Worm (Caenorhabditis elegans) whole organism, L4 larva: Measurements from ENCODE around the gene dnj-20.
A peak's percentile ranks its signal among the peaks of the same experiment; 100 is the strongest.

ENCODE experiments used
- F10B5.3 ChIP-seq: sonication (generic microtip); optimal IDR thresholded peaks from 2 replicates; lab custom pipeline; 2016; ENCODE audit warnings: mild to moderate bottlenecking, missing genetic modification characterization, missing compliant biosample characterization
- F26F4.8 ChIP-seq: fragments of 200-800 bp; sonication (Bioruptor generic); conservative IDR thresholded peaks from 2 replicates; pipeline ENCODE4 v1.3.6; 2022; ENCODE audit warnings: missing genetic modification characterization, missing compliant biosample characterization
- F49E8.2 ChIP-seq: sonication (generic microtip); optimal IDR thresholded peaks from 2 replicates; lab custom pipeline; 2016; ENCODE audit warnings: missing compliant biosample characterization, mild to moderate bottlenecking, missing genetic modification characterization, borderline replicate concordance
- R02D3.7 ChIP-seq: fragments of 150-350 bp; sonication (generic microtip); optimal IDR thresholded peaks from 3 replicates; lab custom pipeline; 2014; ENCODE audit warnings: missing biosample characterization, missing genetic modification characterization
- T20F7.1 ChIP-seq: fragments of 200-800 bp; sonication (Bioruptor generic); optimal IDR thresholded peaks from 2 replicates; lab custom pipeline; 2018; ENCODE audit warnings: mild to moderate bottlenecking, missing genetic modification characterization, missing compliant biosample characterization
- aha-1 ChIP-seq: fragments of 150-350 bp; peaks from one replicate; lab custom pipeline; 2014; ENCODE audit warnings: missing biosample characterization, missing genetic modification characterization
- aly-2 ChIP-seq: sonication (generic microtip); optimal IDR thresholded peaks from 2 replicates; lab custom pipeline; 2018; ENCODE audit warnings: missing biosample characterization, missing genetic modification characterization
- attf-4 ChIP-seq: sonication (generic microtip); optimal IDR thresholded peaks from 3 replicates; lab custom pipeline; 2017; ENCODE audit warnings: missing biosample characterization, missing genetic modification characterization
- ceh-82 ChIP-seq: sonication (generic microtip); optimal IDR thresholded peaks from 2 replicates; lab custom pipeline; 2017; ENCODE audit warnings: missing biosample characterization, missing genetic modification characterization
- cey-2 ChIP-seq: sonication (generic microtip); optimal IDR thresholded peaks from 3 replicates; lab custom pipeline; 2017; ENCODE audit warnings: missing genetic modification characterization, mild to moderate bottlenecking, missing compliant biosample characterization, antibody characterized with exemption, borderline replicate concordance; ENCODE audit not compliant: insufficient read depth
- ctbp-1 ChIP-seq: fragments of 200-800 bp; sonication (Bioruptor generic); IDR thresholded peaks from 2 replicates; pipeline ENCODE4 v1.3.6; 2022; ENCODE audit warnings: missing genetic modification reagents, missing genetic modification characterization, missing compliant biosample characterization
- daf-12 ChIP-seq: fragments of 150-350 bp; optimal IDR thresholded peaks from 2 replicates; lab custom pipeline; 2014; ENCODE audit warnings: missing biosample characterization, missing genetic modification reagents, missing genetic modification characterization
- daf-16 ChIP-seq, 3 experiments: sonication (generic microtip); optimal IDR thresholded peaks; 2 replicates each; lab custom pipeline; 2016 to 2017; ENCODE audit warnings: missing genetic modification characterization in 3 of 3, missing genetic modification reagents in 3 of 3, mild to moderate bottlenecking in 2 of 3, missing compliant biosample characterization in 2 of 3, missing biosample characterization in 1 of 3, moderate library complexity in 1 of 3
- daf-8 ChIP-seq: fragments of 200-800 bp; sonication (Bioruptor generic); IDR thresholded peaks from 2 replicates; pipeline ENCODE4 v1.3.6; 2022; ENCODE audit warnings: missing genetic modification characterization, missing compliant biosample characterization
- dmd-6 ChIP-seq: fragments of 200-800 bp; sonication (Bioruptor generic); IDR thresholded peaks from 2 replicates; pipeline ENCODE4 v1.3.6; 2022; ENCODE audit warnings: missing genetic modification reagents, missing genetic modification characterization, missing compliant biosample characterization
- dve-1 ChIP-seq: sonication (generic microtip); optimal IDR thresholded peaks from 2 replicates; lab custom pipeline; 2017; ENCODE audit warnings: antibody characterized with exemption, mild to moderate bottlenecking, missing genetic modification characterization, missing compliant biosample characterization; ENCODE audit not compliant: insufficient read depth
- fkh-10 ChIP-seq: fragments of 150-350 bp; optimal IDR thresholded peaks from 2 replicates; lab custom pipeline; 2014; ENCODE audit warnings: missing biosample characterization, missing genetic modification reagents, missing genetic modification characterization
- hif-1 ChIP-seq, 2 experiments: sonication (generic microtip); optimal IDR thresholded peaks; 2 replicates each; lab custom pipeline; 2016 to 2017; ENCODE audit warnings: missing compliant biosample characterization in 2 of 2, missing genetic modification characterization in 2 of 2, missing genetic modification reagents in 2 of 2, missing genotype in 2 of 2, mild to moderate bottlenecking in 1 of 2
- hlh-11 ChIP-seq: fragments of 200-800 bp; sonication (Bioruptor generic); optimal IDR thresholded peaks from 2 replicates; lab custom pipeline; 2018; ENCODE audit warnings: mild to moderate bottlenecking, missing genetic modification characterization, missing compliant biosample characterization
- hlh-30 ChIP-seq: sonication (generic microtip); optimal IDR thresholded peaks from 2 replicates; lab custom pipeline; 2017; ENCODE audit warnings: antibody characterized with exemption, mild to moderate bottlenecking, missing genetic modification characterization, missing compliant biosample characterization; ENCODE audit not compliant: insufficient read depth
- hmg-1.1 ChIP-seq: fragments of 200-800 bp; sonication (Bioruptor generic); IDR thresholded peaks from 2 replicates; pipeline ENCODE4 v1.3.6; 2022; ENCODE audit warnings: missing genetic modification reagents, missing genetic modification characterization, missing compliant biosample characterization
- jun-1 ChIP-seq: fragments of 150-350 bp; optimal IDR thresholded peaks from 2 replicates; lab custom pipeline; 2014; ENCODE audit warnings: missing biosample characterization, missing genetic modification reagents, missing genetic modification characterization
- lin-1 ChIP-seq: fragments of 200-800 bp; sonication (Bioruptor generic); IDR thresholded peaks from 2 replicates; pipeline ENCODE4 v1.3.6; 2022; ENCODE audit warnings: missing genetic modification reagents, missing genetic modification characterization, missing compliant biosample characterization
- lin-13 ChIP-seq: fragments of 150-350 bp; optimal IDR thresholded peaks from 2 replicates; lab custom pipeline; 2014; ENCODE audit warnings: missing biosample characterization, missing genetic modification reagents, missing genetic modification characterization
- lin-15B ChIP-seq: fragments of 150-350 bp; sonication (generic microtip); optimal IDR thresholded peaks from 3 replicates; lab custom pipeline; 2014; ENCODE audit warnings: missing biosample characterization, missing genetic modification characterization
- lin-29 ChIP-seq: fragments of 200-800 bp; sonication (Bioruptor generic); IDR thresholded peaks from 2 replicates; pipeline ENCODE4 v1.3.6; 2022; ENCODE audit warnings: missing genetic modification reagents, missing genetic modification characterization, missing compliant biosample characterization
- lin-38 ChIP-seq: fragments of 200-800 bp; sonication (Bioruptor generic); IDR thresholded peaks from 2 replicates; pipeline ENCODE4 v1.3.6; 2022; ENCODE audit warnings: missing genetic modification reagents, missing genetic modification characterization, missing compliant biosample characterization
- lsy-2 ChIP-seq, 2 experiments: fragments of 150-350 bp in 1 of 2; sonication (generic microtip) in 1 of 2; optimal IDR thresholded peaks; 2 replicates each; lab custom pipeline; 2014 to 2017; ENCODE audit warnings: missing biosample characterization in 2 of 2, missing genetic modification characterization in 2 of 2
- madf-5 ChIP-seq, 2 experiments: fragments of 200-800 bp; sonication (Bioruptor generic); IDR thresholded peaks; 2 replicates each; pipeline ENCODE4 v1.3.6; 2022; ENCODE audit warnings: missing compliant biosample characterization in 2 of 2, missing genetic modification characterization in 2 of 2
- mdl-1 ChIP-seq, 2 experiments: fragments of 150-350 bp in 1 of 2; sonication (generic microtip) in 1 of 2; optimal IDR thresholded peaks; 2 replicates each; lab custom pipeline; 2014 to 2017; ENCODE audit warnings: missing biosample characterization in 2 of 2, missing genetic modification characterization in 2 of 2
- mep-1 ChIP-seq: fragments of 150-350 bp; sonication (generic microtip); optimal IDR thresholded peaks from 3 replicates; lab custom pipeline; 2014; ENCODE audit warnings: missing biosample characterization, missing genetic modification characterization
- mxl-2 ChIP-seq: fragments of 200-800 bp; sonication (Bioruptor generic); conservative IDR thresholded peaks from 2 replicates; pipeline ENCODE4 v1.3.6; 2022; ENCODE audit warnings: missing genetic modification reagents, missing genetic modification characterization, missing compliant biosample characterization
- mxl-3 ChIP-seq: fragments of 200-800 bp; sonication (Bioruptor generic); optimal IDR thresholded peaks from 2 replicates; lab custom pipeline; 2018; ENCODE audit warnings: mild to moderate bottlenecking, missing genetic modification characterization, missing compliant biosample characterization
- nhr-11 ChIP-seq: fragments of 150-350 bp; optimal IDR thresholded peaks from 2 replicates; lab custom pipeline; 2014; ENCODE audit warnings: missing biosample characterization, missing genetic modification characterization
- nhr-111 ChIP-seq: fragments of 200-800 bp; sonication (Bioruptor generic); optimal IDR thresholded peaks from 2 replicates; lab custom pipeline; 2018; ENCODE audit warnings: mild to moderate bottlenecking, missing genetic modification characterization, missing compliant biosample characterization
- nhr-28 ChIP-seq: fragments of 150-350 bp; optimal IDR thresholded peaks from 2 replicates; lab custom pipeline; 2014; ENCODE audit warnings: missing biosample characterization, missing genetic modification characterization
- nhr-41 ChIP-seq: fragments of 200-800 bp; sonication (Bioruptor generic); IDR thresholded peaks from 2 replicates; pipeline ENCODE4 v1.3.6; 2022; ENCODE audit warnings: missing genetic modification reagents, missing genetic modification characterization, missing compliant biosample characterization
- nhr-42 ChIP-seq: fragments of 200-800 bp; sonication (Bioruptor generic); IDR thresholded peaks from 2 replicates; pipeline ENCODE4 v1.3.6; 2022; ENCODE audit warnings: missing genetic modification characterization, missing compliant biosample characterization
- nhr-76 ChIP-seq: fragments of 150-350 bp; optimal IDR thresholded peaks from 2 replicates; lab custom pipeline; 2014; ENCODE audit warnings: missing biosample characterization, missing genetic modification characterization
- php-3 ChIP-seq: fragments of 200-800 bp; sonication (Bioruptor generic); IDR thresholded peaks from 2 replicates; pipeline ENCODE4 v1.3.6; 2022; ENCODE audit warnings: missing genetic modification reagents, missing genetic modification characterization, missing compliant biosample characterization
- spr-1 ChIP-seq: sonication (generic microtip); optimal IDR thresholded peaks from 2 replicates; lab custom pipeline; 2016; ENCODE audit warnings: mild to moderate bottlenecking, missing genetic modification characterization, missing compliant biosample characterization
- spr-3 ChIP-seq: fragments of 200-800 bp; sonication (Bioruptor generic); optimal IDR thresholded peaks from 2 replicates; lab custom pipeline; 2018; ENCODE audit warnings: mild to moderate bottlenecking, missing genetic modification characterization, missing compliant biosample characterization
- tag-97 ChIP-seq: fragments of 200-800 bp; sonication (Bioruptor generic); IDR thresholded peaks from 2 replicates; pipeline ENCODE4 v1.3.6; 2022; ENCODE audit warnings: missing genetic modification characterization, missing compliant biosample characterization
- tra-1 ChIP-seq: fragments of 200-800 bp; sonication (Bioruptor generic); IDR thresholded peaks from 2 replicates; pipeline ENCODE4 v1.3.6; 2022; ENCODE audit warnings: missing genetic modification reagents, missing genetic modification characterization, missing compliant biosample characterization
- unc-130 ChIP-seq: sonication (generic microtip); optimal IDR thresholded peaks from 2 replicates; lab custom pipeline; 2016; ENCODE audit warnings: missing genetic modification reagents, missing genetic modification characterization, missing compliant biosample characterization
- unc-39 ChIP-seq: sonication (generic microtip); optimal IDR thresholded peaks from 2 replicates; lab custom pipeline; 2017; ENCODE audit warnings: missing biosample characterization, missing genetic modification characterization
- unc-62 ChIP-seq, 3 experiments: fragments of 150-350 bp in 1 of 3; sonication (generic microtip); optimal IDR thresholded peaks in 2 of 3; peaks in 1 of 3; 1 replicate in 1 of 3; 2 replicates in 2 of 3; lab custom pipeline; 2014 to 2017; ENCODE audit warnings: missing biosample characterization in 3 of 3, missing genetic modification characterization in 3 of 3, missing genetic modification reagents in 3 of 3, missing genotype in 1 of 3
- zfp-2 ChIP-seq: sonication (generic microtip); optimal IDR thresholded peaks from 2 replicates; lab custom pipeline; 2016; ENCODE audit warnings: mild to moderate bottlenecking, missing genetic modification characterization, missing compliant biosample characterization
- zip-11 ChIP-seq: fragments of 200-800 bp; sonication (Bioruptor generic); IDR thresholded peaks from 2 replicates; pipeline ENCODE4 v1.3.6; 2022; ENCODE audit warnings: missing genetic modification characterization, missing compliant biosample characterization
- ztf-7 ChIP-seq: fragments of 150-350 bp; optimal IDR thresholded peaks from 2 replicates; lab custom pipeline; 2014; ENCODE audit warnings: missing biosample characterization, missing genetic modification characterization

The dnj-20 gene

DNA sequence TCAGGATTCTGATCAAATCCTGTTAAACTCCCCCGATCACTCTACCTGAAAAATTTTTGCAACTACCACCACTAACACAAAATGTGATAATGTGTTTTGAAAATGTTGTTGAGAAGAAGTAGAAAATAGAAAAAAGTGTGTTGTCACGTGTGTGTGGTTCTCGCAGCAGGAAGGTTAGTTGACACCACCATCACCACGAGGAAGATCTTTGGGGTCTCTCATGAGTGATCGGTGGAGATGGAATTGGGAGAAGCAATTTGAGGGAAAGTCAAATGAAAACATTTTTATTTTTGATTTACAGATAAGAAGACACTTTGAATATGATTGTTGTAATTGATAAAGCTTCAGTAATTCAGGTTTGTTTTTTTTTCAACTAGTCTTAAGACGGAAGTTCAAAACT lies 22.3 kb downstream of the dnj-20 start:
- TF ChIP-seq spr-3 (no peak), unc-62 (GFP tag; optimal IDR thresholded peaks at IDR 0.05 in 1 of 2; lab: Kevin White, UChicago) (peak in 1 of 2 experiments; percentile 54), unc-62 (tag; optimal IDR thresholded peaks at IDR 0.05; lab: Kevin White, UChicago) (no peak), attf-4 (tag; lab: Kevin White, UChicago) (no peak), mxl-3 (peak; percentile 32), zip-11 (GFP tag; lab: Robert Waterston, UW) (no peak), dmd-6 (GFP tag; lab: Robert Waterston, UW) (peak; percentile 69), mep-1 (tag; lab: Kevin White, UChicago) (peak; percentile 49), nhr-41 (no peak), mdl-1 (tag; optimal IDR thresholded peaks at IDR 0.05; lab: Kevin White, UChicago) (peak; percentile 79 to 83), cey-2 (tag; lab: Kevin White, UChicago) (peak; percentile 35), lsy-2 (tag; optimal IDR thresholded peaks at IDR 0.05; lab: Kevin White, UChicago) (peak; percentile 18 to 61), aha-1 (tag; lab: Kevin White, UChicago) (peak; percentile 94), jun-1 (no peak), nhr-11 (tag; lab: Kevin White, UChicago) (peak; percentile 82), lin-15B (no peak), daf-16 (GFP tag; optimal IDR thresholded peaks at IDR 0.05; lab: Kevin White, UChicago) (peak in 1 of 2 experiments; percentile 83), daf-16 (tag; optimal IDR thresholded peaks at IDR 0.05; lab: Kevin White, UChicago) (peak; percentile 62), nhr-28 (tag; lab: Kevin White, UChicago) (peak; percentile 66), hlh-30 (peak; percentile 96), zfp-2 (tag; lab: Kevin White, UChicago) (no peak), dve-1 (tag; lab: Kevin White, UChicago) (peak; percentile 79), lin-29 (GFP tag; lab: Robert Waterston, UW) (no peak), hlh-11 (peak; percentile 77), hif-1 (tag; optimal IDR thresholded peaks at IDR 0.05; lab: Kevin White, UChicago) (peak in 1 of 2 experiments; percentile 42)

DNA sequence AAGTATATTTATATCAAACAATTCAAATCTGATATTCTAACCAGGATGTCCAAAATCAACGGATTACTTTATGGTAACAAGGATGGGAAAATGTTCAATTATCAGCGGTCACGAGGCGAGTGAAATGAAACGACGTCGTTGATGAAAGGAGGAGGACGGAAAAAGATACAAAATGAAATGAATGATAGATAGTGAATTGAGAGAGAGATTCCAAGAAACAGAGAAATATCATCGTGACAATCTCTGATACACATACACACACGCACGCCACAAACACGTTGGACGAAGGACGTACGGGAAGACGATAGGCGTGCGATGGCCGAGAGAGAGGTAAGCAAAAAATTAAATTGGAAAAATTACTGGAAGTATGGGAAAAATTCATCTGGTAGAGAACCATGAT lies 22.9 kb downstream of the dnj-20 start:
- TF ChIP-seq unc-130 (GFP tag; lab: Kevin White, UChicago) (no peak), php-3 (peak; percentile 33; the same call in 1 of the 2 replicates), zip-11 (GFP tag; lab: Robert Waterston, UW) (no peak), F26F4.8 (no peak), lin-29 (GFP tag; lab: Robert Waterston, UW) (no peak), aly-2 (tag; lab: Kevin White, UChicago) (no peak), ceh-82 (no peak), lin-38 (peak; percentile 20; the same call in 1 of the 2 replicates), R02D3.7 (tag; lab: Kevin White, UChicago) (no peak), nhr-76 (tag; lab: Kevin White, UChicago) (no peak), hmg-1.1 (GFP tag; lab: Robert Waterston, UW) (no peak), unc-39 (tag; lab: Kevin White, UChicago) (no peak), tag-97 (GFP tag; lab: Robert Waterston, UW) (no peak), F49E8.2 (tag; lab: Kevin White, UChicago) (no peak), tra-1 (GFP tag; lab: Robert Waterston, UW) (0 out of 2 replicates have a peak, but pooled peaks have one; percentile 10), nhr-111 (GFP tag; lab: Kevin White, UChicago) (no peak), spr-1 (tag; lab: Kevin White, UChicago) (no peak), ctbp-1 (no peak), F10B5.3 (tag; lab: Kevin White, UChicago) (no peak), daf-12 (tag; lab: Kevin White, UChicago) (no peak), nhr-42 (GFP tag; lab: Robert Waterston, UW) (no peak), lin-1 (GFP tag; lab: Robert Waterston, UW) (peak; percentile 56), T20F7.1 (GFP tag; lab: Kevin White, UChicago) (no peak), lin-13 (GFP tag; lab: Kevin White, UChicago) (peak; percentile 35), daf-8 (GFP tag; lab: Robert Waterston, UW) (no peak), ztf-7 (no peak), fkh-10 (GFP tag; lab: Kevin White, UChicago) (no peak), mxl-2 (GFP tag; lab: Robert Waterston, UW) (no peak), unc-62 (GFP tag; optimal IDR thresholded peaks at IDR 0.05 in 1 of 2; lab: Kevin White, UChicago) (peak in 1 of 2 experiments; percentile 100), unc-62 (tag; optimal IDR thresholded peaks at IDR 0.05; lab: Kevin White, UChicago) (no peak), madf-5 (GFP tag; IDR thresholded peaks at IDR 0.05; lab: Robert Waterston, UW) (no peak)
